Worm (Caenorhabditis elegans): ENCODE data around the gene ugt-41.

Gene ugt-41

DNA sequence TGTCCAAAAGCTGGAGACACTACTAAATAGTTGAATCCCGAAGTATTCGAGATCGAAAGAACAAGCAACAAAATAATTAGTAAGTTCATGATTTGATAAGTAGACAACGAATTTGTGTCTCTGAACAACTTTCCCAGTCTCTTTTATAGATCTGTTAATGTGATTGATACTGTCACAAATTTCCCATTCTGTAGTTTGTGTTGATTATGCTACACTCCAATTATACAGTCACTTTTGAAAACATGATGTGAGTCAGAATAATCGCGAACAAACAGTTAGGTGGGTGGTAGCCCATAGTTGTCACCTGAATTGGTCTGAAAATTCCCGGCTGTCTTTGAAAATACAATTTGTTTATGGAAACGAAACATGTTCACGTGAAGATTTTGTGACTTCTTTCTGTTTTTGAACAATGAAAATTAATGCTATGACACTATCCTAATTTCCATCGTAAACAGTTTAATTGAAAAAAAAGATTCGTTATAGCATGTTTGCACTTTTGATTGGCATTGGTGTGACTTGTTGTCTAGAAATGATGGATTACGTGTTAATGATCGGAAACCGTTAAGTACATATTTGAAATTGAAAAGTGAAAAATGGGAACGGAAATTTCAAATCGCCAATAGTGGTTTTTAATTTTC, at the start of gene ugt-41:
Gene ugt-41 (minus strand): TSS at position 119 of the 638 bp plus-strand sequence.
- TF ChIP-seq nhr-85 (tag), result peak; percentile 52
- TF ChIP-seq ama-1 (optimal IDR thresholded peaks at IDR 0.05), result no peak
- TF ChIP-seq nhr-90 (tag; optimal IDR thresholded peaks at IDR 0.05; ENCODE audit: poor library complexity), result no peak
- TF ChIP-seq nhr-11 (tag; optimal IDR thresholded peaks at IDR 0.05), result no peak
- no peak for TF ChIP-seq ces-1 (GFP tag; optimal IDR thresholded peaks at IDR 0.05)
- TF ChIP-seq lin-14 (GFP tag; optimal IDR thresholded peaks at IDR 0.05), result peak; percentile 22
- no peak for TF ChIP-seq elt-2 (tag; optimal IDR thresholded peaks at IDR 0.05)
- TF ChIP-seq nhr-12 (tag; optimal IDR thresholded peaks at IDR 0.05), result no peak
- TF ChIP-seq nhr-71 (tag; optimal IDR thresholded peaks at IDR 0.05), result peak; percentile 4
- no peak for TF ChIP-seq tbx-2 (tag; optimal IDR thresholded peaks at IDR 0.05)
- peak; percentile 39 for TF ChIP-seq nhr-20 (tag; optimal IDR thresholded peaks at IDR 0.05)
- TF ChIP-seq elt-3 (tag; optimal IDR thresholded peaks at IDR 0.05), result peak in 1 of 6 experiments; percentile 4
- TF ChIP-seq dpl-1 (GFP tag; optimal IDR thresholded peaks at IDR 0.05), result no peak
- TF ChIP-seq ceh-88 (GFP tag; IDR thresholded peaks at IDR 0.05), result no peak
- TF ChIP-seq skn-1 (tag; optimal IDR thresholded peaks at IDR 0.05), result no peak
- no peak for TF ChIP-seq Y116A8C.19 (tag; optimal IDR thresholded peaks at IDR 0.05; ENCODE audit: borderline replicate concordance)
- TF ChIP-seq egl-27 (tag; optimal IDR thresholded peaks at IDR 0.05), result no peak
- TF ChIP-seq fkh-8 (tag; optimal IDR thresholded peaks at IDR 0.05), result no peak
- TF ChIP-seq ztf-11 (tag; optimal IDR thresholded peaks at IDR 0.05), result no peak
- no peak for TF ChIP-seq nhr-28 (tag; optimal IDR thresholded peaks at IDR 0.05)
- TF ChIP-seq snu-23 (GFP tag; optimal IDR thresholded peaks at IDR 0.05), result no peak
- no peak for TF ChIP-seq C34B4.2 (tag; optimal IDR thresholded peaks at IDR 0.05)
- no peak for TF ChIP-seq C16A3.4 (tag; optimal IDR thresholded peaks at IDR 0.05)
- TF ChIP-seq unc-86 (tag; optimal IDR thresholded peaks at IDR 0.05), result no peak
- no peak for TF ChIP-seq rnt-1 (tag; optimal IDR thresholded peaks at IDR 0.05)
- no peak for TF ChIP-seq pqm-1 (tag; optimal IDR thresholded peaks at IDR 0.05)
- no peak for TF ChIP-seq grh-1 (GFP tag; IDR thresholded peaks at IDR 0.05)
- TF ChIP-seq fkh-10 (GFP tag; optimal IDR thresholded peaks at IDR 0.05), result no peak
- no peak for TF ChIP-seq nhr-77 (tag; optimal IDR thresholded peaks at IDR 0.05)
- TF ChIP-seq lin-39 (tag; optimal IDR thresholded peaks at IDR 0.05), result no peak
- TF ChIP-seq fos-1 (tag; optimal IDR thresholded peaks at IDR 0.05), result no peak
- no peak for TF ChIP-seq C04F5.9 (tag; optimal IDR thresholded peaks at IDR 0.05)
- no peak for TF ChIP-seq lin-13 (GFP tag; optimal IDR thresholded peaks at IDR 0.05)
- no peak for TF ChIP-seq lir-3 (tag; optimal IDR thresholded peaks at IDR 0.05; ENCODE audit: poor library complexity)
- no peak for TF ChIP-seq mab-9 (GFP tag; IDR thresholded peaks at IDR 0.05)
- TF ChIP-seq nhr-19 (GFP tag; conservative IDR thresholded peaks at IDR 0.05), result 0 out of 2 replicates have a peak, but pooled peaks have one; percentile 4
- no peak for TF ChIP-seq hpl-2 (GFP tag; optimal IDR thresholded peaks at IDR 0.05)
- TF ChIP-seq unc-30 (tag; optimal IDR thresholded peaks at IDR 0.05), result no peak
- TF ChIP-seq lin-15B (tag; optimal IDR thresholded peaks at IDR 0.05), result no peak
- no peak for TF ChIP-seq ztf-4 (tag; optimal IDR thresholded peaks at IDR 0.05)
- no peak for TF ChIP-seq nhr-47 (tag; optimal IDR thresholded peaks at IDR 0.05)

DNA sequence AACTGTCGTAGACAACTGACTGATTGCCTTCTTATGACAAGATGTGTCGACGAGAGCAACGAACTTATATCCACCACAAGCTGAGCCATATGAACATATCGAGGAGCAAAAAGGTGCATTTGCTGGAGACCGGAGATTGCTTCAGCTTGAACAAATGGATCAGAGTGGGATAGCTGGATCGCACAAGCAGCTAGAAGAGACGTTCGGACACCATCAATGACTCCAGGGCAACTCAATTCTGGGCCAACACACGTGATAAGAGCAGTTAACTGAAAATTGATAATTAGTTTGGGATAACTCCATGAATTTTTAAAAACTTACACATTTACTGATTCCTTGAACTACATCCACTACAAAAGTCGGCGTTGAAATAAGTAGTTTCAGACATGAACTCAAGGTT, 45.6 kb upstream of the ugt-41 start:
- no peak for TF ChIP-seq lin-13 (GFP tag; optimal IDR thresholded peaks at IDR 0.05)
- no peak for TF ChIP-seq efl-1 (optimal IDR thresholded peaks at IDR 0.05)
- peak in 1 of 2 experiments; percentile 82 for TF ChIP-seq efl-1 (GFP tag; optimal IDR thresholded peaks at IDR 0.05 in 1 of 2)
- no peak for TF ChIP-seq ama-1 (optimal IDR thresholded peaks at IDR 0.05)
- no peak for TF ChIP-seq elt-3 (tag; optimal IDR thresholded peaks at IDR 0.05)
